Worm (Caenorhabditis elegans) whole organism, L3 larva: ENCODE results near the gene osm-5.

Experiments used
- ama-1 ChIP-seq: fragments of 150-350 bp; optimal IDR thresholded peaks from 2 replicates; lab custom pipeline; 2018
- ceh-16 ChIP-seq: sonication (generic microtip); optimal IDR thresholded peaks from 2 replicates; lab custom pipeline; 2017; ENCODE audit warnings: missing biosample characterization, missing genetic modification characterization
- ceh-28 ChIP-seq: fragments of 150-350 bp; optimal IDR thresholded peaks from 2 replicates; lab custom pipeline; 2014; ENCODE audit warnings: missing biosample characterization, missing genetic modification reagents, missing genetic modification characterization
- ceh-82 ChIP-seq: fragments of 150-350 bp; optimal IDR thresholded peaks from 2 replicates; lab custom pipeline; 2014; ENCODE audit warnings: missing biosample characterization, missing genetic modification characterization
- egl-27 ChIP-seq: sonication (generic microtip); optimal IDR thresholded peaks from 4 replicates; lab custom pipeline; 2017; ENCODE audit warnings: missing biosample characterization, missing genetic modification reagents, missing genetic modification characterization
- elt-3 ChIP-seq, 3 experiments: fragments of 150-350 bp in 1 of 3; sonication (generic microtip) in 2 of 3; optimal IDR thresholded peaks; 2 replicates in 2 of 3; 4 replicates in 1 of 3; lab custom pipeline; 2014 to 2017; ENCODE audit warnings: missing biosample characterization in 3 of 3, missing genetic modification characterization in 3 of 3
- jun-1 ChIP-seq: fragments of 150-350 bp; optimal IDR thresholded peaks from 2 replicates; lab custom pipeline; 2014; ENCODE audit warnings: missing biosample characterization, missing genetic modification reagents, missing genetic modification characterization
- nhr-11 ChIP-seq: fragments of 150-350 bp; optimal IDR thresholded peaks from 2 replicates; lab custom pipeline; 2014; ENCODE audit warnings: missing biosample characterization, missing genetic modification characterization
- nhr-237 ChIP-seq: fragments of 150-350 bp; optimal IDR thresholded peaks from 2 replicates; lab custom pipeline; 2014; ENCODE audit warnings: missing biosample characterization, missing genetic modification characterization
- nhr-28 ChIP-seq: fragments of 150-350 bp; optimal IDR thresholded peaks from 2 replicates; lab custom pipeline; 2014; ENCODE audit warnings: missing biosample characterization, missing genetic modification characterization
- pha-4 ChIP-seq: fragments of 150-350 bp; optimal IDR thresholded peaks from 2 replicates; lab custom pipeline; 2014; ENCODE audit warnings: missing biosample characterization, missing genetic modification reagents, missing genetic modification characterization
- snpc-4 ChIP-seq: fragments of 150-350 bp; optimal IDR thresholded peaks from 2 replicates; lab custom pipeline; 2014; ENCODE audit warnings: missing biosample characterization, missing genetic modification characterization
- unc-62 ChIP-seq: fragments of 150-350 bp; sonication (generic microtip); optimal IDR thresholded peaks from 4 replicates; lab custom pipeline; 2014; ENCODE audit warnings: missing biosample characterization, missing genetic modification reagents, missing genetic modification characterization

DNA sequence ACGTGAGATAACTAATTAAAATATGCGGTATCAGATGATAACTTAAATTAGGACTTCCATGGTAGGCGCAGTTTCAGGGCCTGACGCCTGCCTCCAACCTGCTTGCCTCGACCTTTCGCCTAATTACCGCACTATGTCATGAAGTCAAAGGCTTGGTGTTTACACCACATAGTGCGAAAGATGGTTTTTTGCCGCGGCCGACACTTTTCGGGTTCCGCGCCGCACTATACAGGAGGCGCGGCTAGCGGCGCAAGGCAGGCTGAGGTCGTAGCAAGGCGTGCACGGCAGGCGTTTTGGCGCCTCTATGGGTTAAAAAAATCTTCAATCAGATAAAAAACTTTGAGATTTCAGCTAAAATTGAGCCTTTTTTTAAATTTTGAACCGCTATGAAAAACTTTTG is 23.4 kb upstream of the osm-5 start:
- TF ChIP-seq nhr-11 (tag; lab: Kevin White, UChicago), result no peak
- no peak for TF ChIP-seq nhr-28 (tag; lab: Kevin White, UChicago)
- TF ChIP-seq unc-62 (GFP tag; lab: Kevin White, UChicago), result no peak
- TF ChIP-seq jun-1 (tag; lab: Kevin White, UChicago), result no peak
- TF ChIP-seq snpc-4 (tag; lab: Kevin White, UChicago), result peak; percentile 78
- TF ChIP-seq nhr-237 (tag; lab: Kevin White, UChicago), result no peak
- TF ChIP-seq elt-3 (tag; optimal IDR thresholded peaks at IDR 0.05; lab: Kevin White, UChicago), result no peak
- no peak for TF ChIP-seq ceh-16 (tag; lab: Kevin White, UChicago)
- TF ChIP-seq egl-27, result no peak
- TF ChIP-seq ceh-82, result no peak
- no peak for TF ChIP-seq ceh-28 (tag; lab: Kevin White, UChicago)
- TF ChIP-seq ama-1, result no peak
- no peak for TF ChIP-seq pha-4 (tag; lab: Kevin White, UChicago)
